Fruit fly (Drosophila melanogaster) whole organism, embryonic: ENCODE measurements around the gene SerRS.

Experiments
- Abd-B ChIP-seq: fragments of 200-800 bp; sonication (Bioruptor generic); optimal IDR thresholded peaks from 2 replicates; lab custom pipeline; 2018; ENCODE audit warnings: missing biosample characterization, mild to moderate bottlenecking, missing genetic modification characterization, moderate library complexity
- CG11398 ChIP-seq: fragments of 200-800 bp; sonication (Bioruptor generic); optimal IDR thresholded peaks from 2 replicates; lab custom pipeline; 2016; ENCODE audit warnings: missing biosample characterization, missing genetic modification characterization
- CG11696 ChIP-seq: fragments of 200-800 bp; sonication (Bioruptor generic); IDR thresholded peaks from 2 replicates; pipeline ENCODE4 v1.3.6; 2022; ENCODE audit warnings: missing biosample characterization, missing genetic modification characterization
- CG11723 ChIP-seq: fragments of 200-800 bp; sonication (Bioruptor generic); optimal IDR thresholded peaks from 2 replicates; lab custom pipeline; 2017; ENCODE audit warnings: missing biosample characterization, mild to moderate bottlenecking, missing genetic modification characterization
- CG12104 ChIP-seq: fragments of 200-800 bp; sonication (Bioruptor generic); optimal IDR thresholded peaks from 3 replicates; lab custom pipeline; 2016; ENCODE audit warnings: missing biosample characterization, missing genetic modification characterization
- CG1233 ChIP-seq: fragments of 200-800 bp; sonication (Bioruptor generic); optimal IDR thresholded peaks from 4 replicates; lab custom pipeline; 2018; ENCODE audit warnings: missing biosample characterization, mild to moderate bottlenecking, missing genetic modification characterization
- CG13624 ChIP-seq: fragments of 200-800 bp; sonication (Bioruptor generic); optimal IDR thresholded peaks from 2 replicates; lab custom pipeline; 2016; ENCODE audit warnings: missing biosample characterization, missing genetic modification characterization
- CG14050 ChIP-seq: fragments of 200-800 bp; sonication (Bioruptor generic); IDR thresholded peaks from 3 replicates; pipeline ENCODE4 v1.3.6; 2022; ENCODE audit warnings: missing biosample characterization, missing genetic modification characterization
- CG14965 ChIP-seq: fragments of 200-800 bp; sonication (Bioruptor generic); optimal IDR thresholded peaks from 2 replicates; lab custom pipeline; 2016; ENCODE audit warnings: missing biosample characterization, missing genetic modification characterization, borderline replicate concordance
- CG1602 ChIP-seq: fragments of 200-800 bp; sonication (Bioruptor generic); optimal IDR thresholded peaks from 3 replicates; lab custom pipeline; 2016; ENCODE audit warnings: missing biosample characterization, missing genetic modification characterization
- CG17912 ChIP-seq: fragments of 200-800 bp; sonication (Bioruptor generic); optimal IDR thresholded peaks from 2 replicates; lab custom pipeline; 2018; ENCODE audit warnings: missing biosample characterization, mild to moderate bottlenecking, missing genetic modification characterization
- CG30431 ChIP-seq: fragments of 200-800 bp; sonication (Bioruptor generic); optimal IDR thresholded peaks from 2 replicates; lab custom pipeline; 2017; ENCODE audit warnings: missing biosample characterization, missing genetic modification characterization
- CG7839 ChIP-seq: fragments of 200-800 bp; sonication (Bioruptor generic); optimal IDR thresholded peaks from 3 replicates; lab custom pipeline; 2018; ENCODE audit warnings: missing biosample characterization, mild to moderate bottlenecking, missing genetic modification characterization, moderate library complexity
- CG7987 ChIP-seq: fragments of 200-800 bp; sonication (Bioruptor generic); optimal IDR thresholded peaks from 2 replicates; lab custom pipeline; 2018; ENCODE audit warnings: missing biosample characterization, mild to moderate bottlenecking, missing genetic modification characterization, moderate library complexity
- CG8290 ChIP-seq, 3 experiments: fragments of 200-800 bp; sonication (Bioruptor generic); optimal IDR thresholded peaks; 2 replicates each; lab custom pipeline; 2016 to 2019; ENCODE audit warnings: missing biosample characterization in 3 of 3, missing genetic modification characterization in 3 of 3, mild to moderate bottlenecking in 2 of 3, moderate library complexity in 1 of 3
- CG8359 ChIP-seq: fragments of 200-800 bp; sonication (Bioruptor generic); optimal IDR thresholded peaks from 2 replicates; lab custom pipeline; 2017; ENCODE audit warnings: missing biosample characterization, mild to moderate bottlenecking, missing genetic modification characterization, borderline replicate concordance
- CG9215 ChIP-seq: fragments of 200-800 bp; sonication (Bioruptor generic); IDR thresholded peaks from 2 replicates; pipeline ENCODE4 v1.3.6; 2022; ENCODE audit warnings: missing biosample characterization, missing genetic modification characterization
- Chrac-16 ChIP-seq: fragments of 200-800 bp; sonication (Bioruptor generic); optimal IDR thresholded peaks from 3 replicates; lab custom pipeline; 2016; ENCODE audit warnings: missing biosample characterization, missing genetic modification characterization
- Dek ChIP-seq: fragments of 200-800 bp; sonication (Bioruptor generic); optimal IDR thresholded peaks from 3 replicates; lab custom pipeline; 2019; ENCODE audit warnings: missing biosample characterization, mild to moderate bottlenecking, missing genetic modification characterization, moderate library complexity
- Drgx ChIP-seq: fragments of 200-800 bp; sonication (Bioruptor generic); IDR thresholded peaks from 2 replicates; pipeline ENCODE4 v1.3.6; 2022; ENCODE audit warnings: missing biosample characterization, missing genetic modification characterization
- Ets65A ChIP-seq: fragments of 200-800 bp; sonication (Bioruptor generic); peaks from one replicate; lab custom pipeline; 2016; ENCODE audit warnings: missing biosample characterization, missing genetic modification characterization
- Lpt ChIP-seq: fragments of >200 bp; optimal IDR thresholded peaks from 2 replicates; lab custom pipeline; 2018; ENCODE audit warnings: missing biosample characterization, missing genetic modification characterization
- Max ChIP-seq: fragments of 200-800 bp; sonication (Bioruptor generic); optimal IDR thresholded peaks from 2 replicates; lab custom pipeline; 2016; ENCODE audit warnings: missing biosample characterization, mild to moderate bottlenecking, missing genetic modification characterization
- Mrtf ChIP-seq: fragments of 200-800 bp; sonication (Bioruptor generic); IDR thresholded peaks from 3 replicates; pipeline ENCODE4 v1.3.6; 2022; ENCODE audit warnings: missing biosample characterization, missing genetic modification characterization
- Oli ChIP-seq: fragments of 200-800 bp; sonication (Bioruptor generic); optimal IDR thresholded peaks from 2 replicates; lab custom pipeline; 2018; ENCODE audit warnings: missing biosample characterization, mild to moderate bottlenecking, missing genetic modification characterization, moderate library complexity
- Ravus ChIP-seq: fragments of 200-800 bp; sonication (Bioruptor generic); IDR thresholded peaks from 2 replicates; pipeline ENCODE4 v1.3.6; 2022; ENCODE audit warnings: missing biosample characterization, missing genetic modification characterization
- Sry-δ ChIP-seq: fragments of 200-800 bp; sonication (Bioruptor generic); optimal IDR thresholded peaks from 2 replicates; lab custom pipeline; 2016; ENCODE audit warnings: missing biosample characterization, missing genetic modification characterization
- Stat92E ChIP-seq, 3 experiments: fragments of >200 bp in 2 of 3; fragments of 200-800 bp in 1 of 3; sonication (Bioruptor generic) in 1 of 3; optimal IDR thresholded peaks; 2 replicates each; lab custom pipeline; 2017 to 2019; ENCODE audit warnings: missing biosample characterization in 3 of 3, missing genetic modification characterization in 3 of 3, mild to moderate bottlenecking in 1 of 3, moderate library complexity in 1 of 3
- Trl ChIP-seq, 3 experiments: fragments of >200 bp in 2 of 3; fragments of 200-800 bp in 1 of 3; sonication (Bioruptor generic) in 1 of 3; optimal IDR thresholded peaks; 2 replicates in 1 of 3; 3 replicates in 2 of 3; lab custom pipeline; 2016 to 2017; ENCODE audit warnings: missing biosample characterization in 1 of 3, missing genetic modification characterization in 1 of 3
- ab ChIP-seq: fragments of 200-800 bp; sonication (Bioruptor generic); optimal IDR thresholded peaks from 2 replicates; lab custom pipeline; 2016; ENCODE audit warnings: missing biosample characterization, missing genetic modification characterization
- cg ChIP-seq: fragments of 200-800 bp; sonication (Bioruptor generic); optimal IDR thresholded peaks from 3 replicates; lab custom pipeline; 2019; ENCODE audit warnings: missing biosample characterization, mild to moderate bottlenecking, missing genetic modification characterization, moderate library complexity
- chinmo ChIP-seq: fragments of 200-800 bp; sonication (Bioruptor generic); IDR thresholded peaks from 4 replicates; pipeline ENCODE4 v1.3.6; 2022; ENCODE audit warnings: missing biosample characterization, missing genetic modification characterization; ENCODE audit not compliant: partially characterized antibody
- crc ChIP-seq: fragments of 200-800 bp; sonication (Bioruptor generic); optimal IDR thresholded peaks from 2 replicates; lab custom pipeline; 2016; ENCODE audit warnings: missing biosample characterization, missing genetic modification characterization
- da ChIP-seq: fragments of 200-800 bp; sonication (Bioruptor generic); optimal IDR thresholded peaks from 2 replicates; lab custom pipeline; 2016; ENCODE audit warnings: missing biosample characterization, missing genetic modification characterization
- eyg ChIP-seq: fragments of 200-800 bp; sonication (Bioruptor generic); optimal IDR thresholded peaks from 3 replicates; lab custom pipeline; 2016; ENCODE audit warnings: missing biosample characterization, missing genetic modification characterization
- fd64A ChIP-seq: fragments of 200-800 bp; sonication (Bioruptor generic); optimal IDR thresholded peaks from 3 replicates; lab custom pipeline; 2018; ENCODE audit warnings: missing biosample characterization, mild to moderate bottlenecking, missing genetic modification characterization
- gro ChIP-seq: fragments of 200-800 bp; sonication (Bioruptor generic); optimal IDR thresholded peaks from 2 replicates; lab custom pipeline; 2016; ENCODE audit warnings: missing biosample characterization, missing genetic modification characterization
- her ChIP-seq: fragments of 200-800 bp; sonication (Bioruptor generic); optimal IDR thresholded peaks from 2 replicates; lab custom pipeline; 2016; ENCODE audit warnings: missing biosample characterization, missing genetic modification characterization
- ind ChIP-seq: fragments of 200-800 bp; sonication (Bioruptor generic); optimal IDR thresholded peaks from 3 replicates; lab custom pipeline; 2016; ENCODE audit warnings: missing biosample characterization, missing genetic modification characterization
- kah ChIP-seq: fragments of 200-800 bp; sonication (Bioruptor generic); optimal IDR thresholded peaks from 2 replicates; lab custom pipeline; 2018; ENCODE audit warnings: missing biosample characterization, mild to moderate bottlenecking, missing genetic modification characterization
- ken ChIP-seq: fragments of 200-800 bp; sonication (Bioruptor generic); IDR thresholded peaks from 3 replicates; pipeline ENCODE4 v1.3.6; 2022; ENCODE audit warnings: missing biosample characterization, missing genetic modification characterization
- knrl ChIP-seq: fragments of 200-800 bp; sonication (Bioruptor generic); IDR thresholded peaks from 3 replicates; pipeline ENCODE4 v1.3.6; 2022; ENCODE audit warnings: missing biosample characterization, missing genetic modification characterization; ENCODE audit not compliant: partially characterized antibody
- mirr ChIP-seq: fragments of 200-800 bp; sonication (Bioruptor generic); optimal IDR thresholded peaks from 3 replicates; lab custom pipeline; 2018; ENCODE audit warnings: missing biosample characterization, mild to moderate bottlenecking, missing genetic modification characterization
- nerfin-1 ChIP-seq: fragments of 200-800 bp; sonication (Bioruptor generic); optimal IDR thresholded peaks from 3 replicates; lab custom pipeline; 2019; ENCODE audit warnings: missing biosample characterization, mild to moderate bottlenecking, missing genetic modification characterization, moderate library complexity
- otp ChIP-seq: fragments of 200-800 bp; sonication (Bioruptor generic); IDR thresholded peaks from 3 replicates; pipeline ENCODE4, ENCODE4 v1.3.6; 2022; ENCODE audit warnings: missing biosample characterization, missing genetic modification characterization
- ranshi ChIP-seq: fragments of 200-800 bp; sonication (Bioruptor generic); IDR thresholded peaks from 2 replicates; pipeline ENCODE4 v1.3.6; 2022; ENCODE audit warnings: missing biosample characterization, missing genetic modification characterization
- z ChIP-seq: fragments of 200-800 bp; sonication (Bioruptor generic); IDR thresholded peaks from 3 replicates; pipeline ENCODE4 v1.3.6; 2022; ENCODE audit warnings: missing biosample characterization, missing genetic modification characterization
- zf30C ChIP-seq: fragments of 200-800 bp; sonication (Bioruptor generic); optimal IDR thresholded peaks from 3 replicates; lab custom pipeline; 2018; ENCODE audit warnings: missing biosample characterization, mild to moderate bottlenecking, missing genetic modification characterization

The SerRS gene

DNA sequence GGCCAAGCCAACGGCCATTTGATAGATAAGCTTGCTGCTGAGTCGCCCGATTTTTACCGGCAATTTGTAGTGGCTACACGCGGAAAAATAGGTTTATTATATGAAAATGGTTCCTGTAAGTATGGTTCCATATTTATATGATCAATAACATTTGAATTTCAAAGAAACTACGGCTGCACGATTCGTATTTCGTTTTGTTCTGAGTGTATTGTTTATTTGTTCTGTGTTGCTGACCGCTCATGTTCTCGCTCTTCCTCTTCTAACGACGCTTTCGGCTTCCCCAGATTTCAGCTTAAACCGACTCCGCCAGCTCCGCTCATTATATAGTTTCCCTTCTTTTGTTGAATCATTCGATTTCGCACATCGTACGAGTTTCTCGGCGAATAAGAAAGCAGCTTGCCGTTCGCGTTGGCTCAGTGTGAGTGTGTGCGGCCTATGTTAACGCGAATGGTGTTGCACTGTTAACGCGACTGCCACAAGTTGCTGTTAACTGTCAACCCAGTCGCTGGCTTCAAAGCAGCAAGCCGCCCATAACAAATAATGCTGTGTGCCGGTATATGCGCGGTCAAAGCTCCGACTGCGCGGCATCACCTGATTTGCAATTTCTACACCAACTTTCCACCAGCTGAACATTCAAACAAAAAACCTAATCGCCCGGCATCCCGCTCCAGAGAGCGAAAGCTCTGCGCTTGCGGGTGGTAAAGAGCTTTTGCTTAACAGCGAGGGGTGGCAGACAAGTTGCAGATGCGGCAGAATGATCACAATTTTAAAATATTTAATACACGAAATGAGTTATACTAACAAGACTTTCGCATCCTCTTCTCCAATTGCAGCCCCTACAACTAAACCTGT, 21.8 kb upstream of the SerRS start (continued):
- TF ChIP-seq Stat92E (GFP tag; optimal IDR thresholded peaks at IDR 0.05; lab: Kevin White, UChicago) (no peak), ab (GFP tag; lab: Kevin White, UChicago) (no peak), zf30C (GFP tag; lab: Kevin White, UChicago) (peak; percentile 51), chinmo (GFP tag; lab: Robert Waterston, UW) (peak; percentile 80; the same call in 2 of the 4 replicates), Lpt (no peak), CG11398 (no peak), CG7987 (GFP tag; lab: Kevin White, UChicago) (no peak), CG12104 (GFP tag; lab: Kevin White, UChicago) (no peak), Trl (optimal IDR thresholded peaks at IDR 0.05; lab: Kevin White, UChicago) (peak; percentile 27 to 32), Trl (GFP tag; optimal IDR thresholded peaks at IDR 0.05; lab: Kevin White, UChicago) (no peak), Sry-δ (GFP tag; lab: Kevin White, UChicago) (no peak), CG11723 (GFP tag; lab: Kevin White, UChicago) (no peak), CG14050 (GFP tag; lab: Robert Waterston, UW) (peak; percentile 9; the same call in 1 of the 3 replicates), CG1602 (GFP tag; lab: Kevin White, UChicago) (no peak), CG11696 (GFP tag; lab: Robert Waterston, UW) (0 out of 2 replicates have a peak, but pooled peaks have one; percentile 36), ranshi (GFP tag; lab: Robert Waterston, UW) (no peak), crc (no peak), CG8359 (no peak), mirr (GFP tag; lab: Kevin White, UChicago) (peak; percentile 40), Abd-B (no peak), Drgx (0 out of 2 replicates have a peak, but pooled peaks have one; percentile 40), eyg (GFP tag; lab: Kevin White, UChicago) (peak; percentile 43), CG9215 (GFP tag; lab: Robert Waterston, UW) (peak; percentile 44), z (GFP tag; lab: Robert Waterston, UW) (no peak), Ets65A (GFP tag; lab: Kevin White, UChicago) (no peak), CG8290 (GFP tag; optimal IDR thresholded peaks at IDR 0.05; lab: Kevin White, UChicago) (no peak), CG8290 (tag; optimal IDR thresholded peaks at IDR 0.05; lab: Kevin White, UChicago) (no peak), her (no peak), Max (GFP tag; lab: Kevin White, UChicago) (no peak), fd64A (GFP tag; lab: Kevin White, UChicago) (no peak), ind (GFP tag; lab: Kevin White, UChicago) (peak; percentile 5), Oli (peak; percentile 2), kah (GFP tag; lab: Kevin White, UChicago) (no peak), Dek (tag; lab: Kevin White, UChicago) (no peak), otp (no peak), nerfin-1 (tag; lab: Kevin White, UChicago) (no peak), knrl (GFP tag; lab: Robert Waterston, UW) (no peak), CG1233 (no peak), CG17912 (no peak), Chrac-16 (GFP tag; lab: Kevin White, UChicago) (no peak), CG7839 (tag; lab: Kevin White, UChicago) (no peak), da (GFP tag; lab: Kevin White, UChicago) (no peak), CG14965 (no peak), Ravus (no peak), cg (GFP tag; lab: Kevin White, UChicago) (no peak), Mrtf (GFP tag; lab: Robert Waterston, UW) (no peak), gro (peak; percentile 50), ken (GFP tag; lab: Robert Waterston, UW) (no peak), CG13624 (no peak), CG30431 (GFP tag; lab: Kevin White, UChicago) (no peak)
